Worm (Caenorhabditis elegans): ENCODE data around the gene lrpr-1.
A peak's percentile ranks its signal among the peaks of the same experiment; 100 is the strongest.

- TF ChIP-seq ceh-82 (tag; optimal IDR thresholded peaks at IDR 0.05) (no peak), lin-15B (tag; optimal IDR thresholded peaks at IDR 0.05) (no peak), daf-12 (tag; optimal IDR thresholded peaks at IDR 0.05) (no peak), unc-39 (tag; optimal IDR thresholded peaks at IDR 0.05) (no peak), ZK546.5 (tag; optimal IDR thresholded peaks at IDR 0.05) (no peak), nhr-77 (tag; optimal IDR thresholded peaks at IDR 0.05) (no peak), tra-1 (GFP tag; IDR thresholded peaks at IDR 0.05) (no peak), fkh-10 (GFP tag; optimal IDR thresholded peaks at IDR 0.05) (peak; percentile 18), aly-2 (tag; optimal IDR thresholded peaks at IDR 0.05) (no peak)
These were observed 47.0 kb upstream of the lrpr-1 start for ce11 chrV:5964658-5965178.

Data from whole organism, L4 larva.